Fruit fly (Drosophila melanogaster) whole organism, embryonic: Measurements from ENCODE around the gene crol.

ENCODE experiments used
- Antp ChIP-seq: fragments of 200-800 bp; sonication (Bioruptor generic); optimal IDR thresholded peaks from 3 replicates; lab custom pipeline; 2016; ENCODE audit warnings: missing biosample characterization, missing genetic modification characterization
- CG10267 ChIP-seq: fragments of 200-800 bp; sonication (Bioruptor generic); optimal IDR thresholded peaks from 2 replicates; lab custom pipeline; 2018; ENCODE audit warnings: missing biosample characterization, mild to moderate bottlenecking, missing genetic modification characterization, moderate library complexity
- CG10321 ChIP-seq: fragments of 200-800 bp; sonication (Bioruptor generic); IDR thresholded peaks from 2 replicates; pipeline ENCODE4 v1.3.6; 2022; ENCODE audit warnings: missing biosample characterization, missing genetic modification characterization
- CG10543 ChIP-seq: fragments of 200-800 bp; sonication (Bioruptor generic); optimal IDR thresholded peaks from 3 replicates; lab custom pipeline; 2017; ENCODE audit warnings: missing biosample characterization, mild to moderate bottlenecking, missing genetic modification characterization, moderate library complexity
- CG12299 ChIP-seq: fragments of 200-800 bp; sonication (Bioruptor generic); optimal IDR thresholded peaks from 2 replicates; lab custom pipeline; 2018; ENCODE audit warnings: missing biosample characterization, mild to moderate bottlenecking, missing genetic modification characterization
- CG14667 ChIP-seq: fragments of 200-800 bp; sonication (Bioruptor generic); IDR thresholded peaks from 2 replicates; pipeline ENCODE4 v1.3.6; 2022; ENCODE audit warnings: missing biosample characterization, missing genetic modification characterization
- CG14710 ChIP-seq: fragments of 200-800 bp; sonication (Bioruptor generic); optimal IDR thresholded peaks from 3 replicates; lab custom pipeline; 2019; ENCODE audit warnings: missing biosample characterization, mild to moderate bottlenecking, missing genetic modification characterization, moderate library complexity
- CG15269 ChIP-seq: fragments of 200-800 bp; sonication (Bioruptor generic); optimal IDR thresholded peaks from 2 replicates; lab custom pipeline; 2018; ENCODE audit warnings: missing biosample characterization, mild to moderate bottlenecking, missing genetic modification characterization, moderate library complexity
- CG1529 ChIP-seq: fragments of 200-800 bp; sonication (Bioruptor generic); optimal IDR thresholded peaks from 3 replicates; lab custom pipeline; 2018; ENCODE audit warnings: missing biosample characterization, missing genetic modification characterization
- CG17328 ChIP-seq: fragments of 200-800 bp; sonication (Bioruptor generic); IDR thresholded peaks from 2 replicates; pipeline ENCODE4 v1.3.6; 2022; ENCODE audit warnings: missing biosample characterization, missing genetic modification characterization
- CG17829 ChIP-seq: fragments of 200-800 bp; optimal IDR thresholded peaks from 2 replicates; lab custom pipeline; 2019; ENCODE audit warnings: missing biosample characterization, mild to moderate bottlenecking, missing genetic modification characterization, moderate library complexity
- CG17912 ChIP-seq: fragments of 200-800 bp; sonication (Bioruptor generic); optimal IDR thresholded peaks from 2 replicates; lab custom pipeline; 2018; ENCODE audit warnings: missing biosample characterization, mild to moderate bottlenecking, missing genetic modification characterization
- CG32772 ChIP-seq: fragments of 200-800 bp; sonication (Bioruptor generic); IDR thresholded peaks from 2 replicates; pipeline ENCODE4 v1.3.6; 2022; ENCODE audit warnings: missing biosample characterization, missing genetic modification characterization
- CG4820 ChIP-seq: fragments of 200-800 bp; sonication (Bioruptor generic); optimal IDR thresholded peaks from 3 replicates; lab custom pipeline; 2016; ENCODE audit warnings: missing biosample characterization, missing genetic modification characterization
- CG9437 ChIP-seq: fragments of 200-800 bp; sonication (Bioruptor generic); optimal IDR thresholded peaks from 2 replicates; lab custom pipeline; 2018; ENCODE audit warnings: missing biosample characterization, mild to moderate bottlenecking, missing genetic modification characterization
- D19A ChIP-seq: fragments of 200-800 bp; optimal IDR thresholded peaks from 3 replicates; lab custom pipeline; 2019; ENCODE audit warnings: missing biosample characterization, mild to moderate bottlenecking, missing genetic modification characterization, moderate library complexity
- Dad ChIP-seq: fragments of 200-800 bp; sonication (Bioruptor generic); optimal IDR thresholded peaks from 3 replicates; lab custom pipeline; 2016; ENCODE audit warnings: missing biosample characterization, missing genetic modification characterization
- Dip2 ChIP-seq: fragments of 200-800 bp; sonication (Bioruptor generic); IDR thresholded peaks from 2 replicates; pipeline ENCODE4 v1.3.6; 2022; ENCODE audit warnings: missing biosample characterization, missing genetic modification characterization
- Ets65A ChIP-seq: fragments of 200-800 bp; sonication (Bioruptor generic); peaks from one replicate; lab custom pipeline; 2016; ENCODE audit warnings: missing biosample characterization, missing genetic modification characterization
- Fer3 ChIP-seq: fragments of 200-800 bp; sonication (Bioruptor generic); optimal IDR thresholded peaks from 2 replicates; lab custom pipeline; 2018; ENCODE audit warnings: missing biosample characterization, mild to moderate bottlenecking, missing genetic modification characterization, moderate library complexity
- Hey ChIP-seq: fragments of 200-800 bp; sonication (Bioruptor generic); optimal IDR thresholded peaks from 3 replicates; lab custom pipeline; 2018; ENCODE audit warnings: missing biosample characterization, mild to moderate bottlenecking, missing genetic modification characterization
- MBD-R2 ChIP-seq: fragments of 200-800 bp; sonication (Bioruptor generic); IDR thresholded peaks from 2 replicates; pipeline ENCODE4 v1.3.6; 2022; ENCODE audit warnings: missing biosample characterization, missing genetic modification characterization
- Sox102F ChIP-seq: fragments of 200-800 bp; sonication (Bioruptor generic); optimal IDR thresholded peaks from 2 replicates; lab custom pipeline; 2018; ENCODE audit warnings: missing biosample characterization, mild to moderate bottlenecking, missing genetic modification characterization, moderate library complexity
- Sry-δ ChIP-seq: fragments of 200-800 bp; sonication (Bioruptor generic); optimal IDR thresholded peaks from 2 replicates; lab custom pipeline; 2016; ENCODE audit warnings: missing biosample characterization, missing genetic modification characterization
- cad ChIP-seq: fragments of >200 bp; optimal IDR thresholded peaks from 2 replicates; lab custom pipeline; 2017; ENCODE audit warnings: missing biosample characterization, missing genetic modification characterization
- chn ChIP-seq: fragments of 200-800 bp; sonication (Bioruptor generic); optimal IDR thresholded peaks from 2 replicates; lab custom pipeline; 2016; ENCODE audit warnings: missing biosample characterization, missing genetic modification characterization
- dpn ChIP-seq, 2 experiments: fragments of 200-800 bp; sonication (Bioruptor generic); optimal IDR thresholded peaks; 3 replicates each; lab custom pipeline; 2016; ENCODE audit warnings: missing biosample characterization in 2 of 2, missing genetic modification characterization in 2 of 2
- esg ChIP-seq: fragments of 200-800 bp; sonication (Bioruptor generic); conservative IDR thresholded peaks from 2 replicates; pipeline ENCODE4 v1.3.6; 2022; ENCODE audit warnings: missing biosample characterization, missing genetic modification characterization
- gfzf ChIP-seq: fragments of 200-800 bp; sonication (Bioruptor generic); optimal IDR thresholded peaks from 2 replicates; lab custom pipeline; 2016; ENCODE audit warnings: missing biosample characterization, mild to moderate bottlenecking, missing genetic modification characterization, moderate library complexity
- grn ChIP-seq: fragments of 200-800 bp; sonication (Bioruptor generic); optimal IDR thresholded peaks from 3 replicates; lab custom pipeline; 2017; ENCODE audit warnings: missing biosample characterization, missing genetic modification characterization
- hbn ChIP-seq: fragments of 200-800 bp; sonication (Bioruptor generic); IDR thresholded peaks from 2 replicates; pipeline ENCODE4 v1.3.6; 2022; ENCODE audit warnings: missing biosample characterization, missing genetic modification characterization; ENCODE audit not compliant: partially characterized antibody
- maf-S ChIP-seq: fragments of 200-800 bp; sonication (Bioruptor generic); optimal IDR thresholded peaks from 2 replicates; lab custom pipeline; 2016; ENCODE audit warnings: missing biosample characterization, missing genetic modification characterization
- prd ChIP-seq, 3 experiments: fragments of >200 bp in 2 of 3; fragments of 200-800 bp in 1 of 3; sonication (Bioruptor generic) in 1 of 3; optimal IDR thresholded peaks in 2 of 3; IDR thresholded peaks in 1 of 3; 2 replicates in 2 of 3; 3 replicates in 1 of 3; pipeline versions ENCODE4 v1.3.6 to Lab custom; 2017 to 2022; ENCODE audit warnings: missing biosample characterization in 1 of 3, missing genetic modification characterization in 1 of 3
- slbo ChIP-seq: fragments of 200-800 bp; sonication (Bioruptor generic); IDR thresholded peaks from 2 replicates; pipeline ENCODE4 v1.3.6; 2022; ENCODE audit warnings: missing biosample characterization, missing genetic modification characterization
- stwl ChIP-seq: fragments of 200-800 bp; sonication (Bioruptor generic); optimal IDR thresholded peaks from 3 replicates; lab custom pipeline; 2018; ENCODE audit warnings: missing biosample characterization, mild to moderate bottlenecking, missing genetic modification characterization, moderate library complexity
- sug ChIP-seq: fragments of 200-800 bp; optimal IDR thresholded peaks from 2 replicates; lab custom pipeline; 2019; ENCODE audit warnings: missing biosample characterization, mild to moderate bottlenecking, missing genetic modification characterization, moderate library complexity
- wek ChIP-seq: fragments of 200-800 bp; sonication (Bioruptor generic); optimal IDR thresholded peaks from 3 replicates; lab custom pipeline; 2018; ENCODE audit warnings: missing biosample characterization, mild to moderate bottlenecking, missing genetic modification characterization, moderate library complexity

Gene crol

DNA sequence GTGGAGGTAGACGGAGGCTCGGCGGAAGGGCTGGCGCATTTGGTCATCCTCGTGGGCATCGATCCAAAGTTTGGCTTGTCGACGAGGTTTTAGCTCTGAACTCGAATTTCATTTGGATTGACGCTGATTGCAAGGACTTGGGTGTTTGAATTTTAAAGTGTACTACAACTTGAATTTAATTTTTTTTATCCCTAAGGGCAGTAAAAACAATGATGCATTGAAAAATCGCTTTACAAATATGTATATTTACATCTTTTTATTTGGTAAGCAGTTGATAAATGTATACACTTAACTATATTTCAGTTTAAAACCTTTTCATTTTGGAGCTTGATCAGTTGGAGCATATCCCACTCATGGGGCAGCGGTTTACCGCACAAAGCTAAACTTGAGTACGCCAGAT, 17.0 kb downstream of the crol start, which contains the start of gene Tsp33B:
Gene Tsp33B (minus strand): TSS at position 101 of the 400 bp plus-strand sequence.
- no peak for TF ChIP-seq gfzf
- no peak for TF ChIP-seq maf-S (GFP tag; lab: Kevin White, UChicago)
- no peak for TF ChIP-seq Dad (GFP tag; lab: Kevin White, UChicago)
- TF ChIP-seq Dip2 (GFP tag; lab: Robert Waterston, UW) = no peak
- no peak for TF ChIP-seq D19A (tag; lab: Kevin White, UChicago)
- TF ChIP-seq Hey (tag; lab: Kevin White, UChicago) = no peak
- TF ChIP-seq CG4820 (GFP tag; lab: Kevin White, UChicago) = no peak
- no peak for TF ChIP-seq dpn (GFP tag; optimal IDR thresholded peaks at IDR 0.05; lab: Kevin White, UChicago)

DNA sequence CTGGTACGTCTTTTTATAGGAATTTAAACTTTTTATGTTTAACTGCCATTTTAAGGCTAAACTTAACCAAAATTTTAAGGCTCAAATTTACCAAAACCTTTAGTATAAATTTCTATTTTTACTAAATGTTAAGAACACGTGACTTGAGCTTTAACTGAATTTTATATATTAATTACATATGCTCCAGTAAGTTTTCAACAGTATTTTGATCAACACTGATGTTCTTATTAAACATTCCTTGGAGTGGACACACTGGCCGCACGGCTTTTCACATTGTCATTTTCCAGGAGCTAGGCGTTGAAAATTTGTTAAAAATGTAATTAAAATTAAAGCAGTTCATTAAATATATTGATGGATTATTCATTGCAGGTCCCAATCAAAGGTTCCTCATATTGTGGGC, 19.5 kb downstream of the crol start, which contains the start of gene CG14932:
Gene CG14932 (plus strand): TSS at position 230 of the 400 bp plus-strand sequence.
- TF ChIP-seq slbo (no peak), chn (GFP tag; lab: Kevin White, UChicago) (no peak), esg (GFP tag; lab: Robert Waterston, UW) (no peak), CG12299 (tag; lab: Kevin White, UChicago) (no peak), Fer3 (tag; lab: Kevin White, UChicago) (no peak), cad (no peak), CG10267 (tag; lab: Kevin White, UChicago) (peak; percentile 24), Antp (GFP tag; lab: Kevin White, UChicago) (no peak), CG17912 (GFP tag; lab: Kevin White, UChicago) (no peak), CG17829 (tag; lab: Kevin White, UChicago) (no peak), CG14710 (tag; lab: Kevin White, UChicago) (peak; percentile 95), prd (optimal IDR thresholded peaks at IDR 0.05; lab: Kevin White, UChicago) (no peak), prd (GFP tag; IDR thresholded peaks at IDR 0.05; lab: Robert Waterston, UW) (no peak), stwl (peak; percentile 39), dpn (GFP tag; optimal IDR thresholded peaks at IDR 0.05; lab: Kevin White, UChicago) (no peak), MBD-R2 (GFP tag; lab: Robert Waterston, UW) (no peak), grn (GFP tag; lab: Kevin White, UChicago) (no peak), CG14667 (GFP tag; lab: Robert Waterston, UW) (no peak), hbn (GFP tag; lab: Robert Waterston, UW) (no peak), maf-S (GFP tag; lab: Kevin White, UChicago) (no peak), CG10543 (GFP tag; lab: Kevin White, UChicago) (no peak)

DNA sequence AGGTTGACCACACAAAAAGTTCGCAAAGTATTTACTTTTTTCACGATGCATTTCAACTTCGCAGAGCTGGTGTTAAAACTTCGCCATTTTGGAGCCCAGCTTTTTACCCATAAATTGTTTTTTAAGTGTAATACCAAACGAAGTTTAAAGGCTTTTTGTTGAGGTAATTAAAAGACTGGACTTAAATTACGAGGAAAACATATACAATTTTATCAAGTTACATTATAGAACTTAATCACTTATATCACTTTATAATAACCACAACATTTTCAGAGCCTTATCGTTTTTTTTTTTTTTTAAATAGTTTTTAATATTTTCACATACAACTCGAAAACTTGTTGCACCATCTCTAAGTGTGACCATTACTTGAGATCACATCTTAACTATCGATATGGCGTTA, 21.2 kb downstream of the crol start, which contains the start of gene CG14931:
Gene CG14931 (plus strand): TSS at position 301 of the 400 bp plus-strand sequence.
- TF ChIP-seq CG1529 (GFP tag; lab: Kevin White, UChicago) (no peak), CG17328 (GFP tag; lab: Robert Waterston, UW) (no peak), CG10321 (GFP tag; lab: Robert Waterston, UW) (no peak), Sry-δ (GFP tag; lab: Kevin White, UChicago) (no peak), CG32772 (no peak), CG9437 (GFP tag; lab: Kevin White, UChicago) (no peak), Sox102F (GFP tag; lab: Kevin White, UChicago) (no peak), sug (tag; lab: Kevin White, UChicago) (no peak), wek (no peak)

DNA sequence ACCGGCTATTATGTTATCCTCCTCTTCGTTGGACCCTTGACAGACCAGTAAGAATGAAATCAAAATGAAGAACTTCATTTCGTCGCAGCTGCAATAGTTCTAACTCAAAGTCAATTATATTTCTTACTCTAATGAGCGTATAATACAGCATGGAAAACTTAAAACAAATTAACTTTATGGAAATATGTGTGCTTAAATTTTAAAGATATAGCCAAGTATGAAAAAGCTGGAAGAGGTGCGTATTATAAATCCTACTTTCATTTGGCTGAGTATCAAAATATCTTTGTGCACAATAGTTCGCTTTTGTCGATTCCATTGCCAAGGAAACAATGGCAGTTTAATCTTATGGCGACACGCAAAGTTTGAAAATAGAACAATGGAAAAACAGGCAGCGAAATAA, 54.8 kb downstream of the crol start, which contains the start of gene Sfp33A1:
Gene Sfp33A1 (minus strand): TSS at position 101 of the 400 bp plus-strand sequence.
- TF ChIP-seq CG15269 (tag; lab: Kevin White, UChicago) = no peak
- TF ChIP-seq Ets65A (GFP tag; lab: Kevin White, UChicago) = peak; percentile 25
- TF ChIP-seq, all 482 proteins: peak for 1
